Fruit fly (Drosophila melanogaster) whole organism, adult: ENCODE data around the gene CG18581.

Experiments
- CG14711 ChIP-seq: fragments of 200-800 bp; sonication (Bioruptor generic); optimal IDR thresholded peaks from 2 replicates; lab custom pipeline; 2018; ENCODE audit warnings: missing biosample characterization, mild to moderate bottlenecking, missing genetic modification characterization, moderate library complexity
- CG1620 ChIP-seq: fragments of 200-800 bp; sonication (Bioruptor generic); optimal IDR thresholded peaks from 2 replicates; lab custom pipeline; 2016; ENCODE audit warnings: missing biosample characterization, missing genetic modification characterization
- CG33017 ChIP-seq: fragments of 200-800 bp; sonication (Bioruptor generic); optimal IDR thresholded peaks from 2 replicates; lab custom pipeline; 2018; ENCODE audit warnings: missing biosample characterization, mild to moderate bottlenecking, missing genetic modification characterization, moderate library complexity
- CG5204 ChIP-seq: fragments of 200-800 bp; sonication (Bioruptor generic); optimal IDR thresholded peaks from 2 replicates; lab custom pipeline; 2016; ENCODE audit warnings: missing biosample characterization, missing genetic modification characterization
- CG7045 ChIP-seq: fragments of 200-800 bp; sonication (Bioruptor generic); optimal IDR thresholded peaks from 2 replicates; lab custom pipeline; 2017; ENCODE audit warnings: missing biosample characterization, mild to moderate bottlenecking, missing genetic modification characterization
- Clk ChIP-seq: fragments of 200-800 bp; sonication (Bioruptor generic); optimal IDR thresholded peaks from 2 replicates; lab custom pipeline; 2017; ENCODE audit warnings: missing biosample characterization, missing genetic modification characterization
- Hr96 ChIP-seq: fragments of 200-800 bp; sonication (Bioruptor generic); optimal IDR thresholded peaks from 2 replicates; lab custom pipeline; 2016; ENCODE audit warnings: missing biosample characterization, missing genetic modification characterization
- Mnt ChIP-seq: fragments of 200-800 bp; sonication (Bioruptor generic); optimal IDR thresholded peaks from 2 replicates; lab custom pipeline; 2016; ENCODE audit warnings: missing biosample characterization, mild to moderate bottlenecking, missing genetic modification characterization
- tj ChIP-seq: fragments of 200-800 bp; sonication (Bioruptor generic); optimal IDR thresholded peaks from 3 replicates; lab custom pipeline; 2017; ENCODE audit warnings: missing biosample characterization, mild to moderate bottlenecking, missing genetic modification characterization, moderate library complexity
- toe ChIP-seq: fragments of 200-800 bp; sonication (Bioruptor generic); optimal IDR thresholded peaks from 2 replicates; lab custom pipeline; 2016; ENCODE audit warnings: missing biosample characterization, missing genetic modification characterization

DNA sequence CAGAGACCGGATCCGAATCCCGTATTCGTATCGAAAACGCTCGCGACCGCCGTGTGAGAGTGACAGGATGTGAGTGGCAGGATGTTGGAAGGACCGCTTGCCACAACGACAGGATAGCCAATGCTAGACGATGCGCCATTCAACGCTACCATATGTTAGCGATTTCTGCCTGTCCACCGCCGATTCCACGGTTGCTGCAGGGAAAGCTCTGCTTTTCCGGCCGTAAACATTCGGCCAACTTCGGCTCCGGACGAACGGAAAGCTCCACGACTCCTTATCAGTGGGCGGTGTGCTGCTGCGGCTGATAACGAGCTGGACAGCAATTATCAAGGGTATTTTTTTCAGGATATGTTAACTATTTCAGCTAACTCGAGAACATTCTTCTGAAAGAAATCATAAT is 14.9 kb upstream of the CG18581 start, which contains the start of gene Sytbeta:
- no peak for TF ChIP-seq tj (GFP tag; lab: Kevin White, UChicago)
- TF ChIP-seq CG5204 (GFP tag; lab: Kevin White, UChicago), result no peak
- no peak for TF ChIP-seq Clk (GFP tag; lab: Kevin White, UChicago)
- TF ChIP-seq CG1620, result no peak
- no peak for TF ChIP-seq CG7045 (GFP tag; lab: Kevin White, UChicago)
- no peak for TF ChIP-seq toe (GFP tag; lab: Kevin White, UChicago)
- TF ChIP-seq Mnt (GFP tag; lab: Kevin White, UChicago), result no peak
- no peak for TF ChIP-seq CG33017 (tag; lab: Kevin White, UChicago)
- no peak for TF ChIP-seq Hr96 (GFP tag; lab: Kevin White, UChicago)
- TF ChIP-seq CG14711 (tag; lab: Kevin White, UChicago), result no peak
